Worm (Caenorhabditis elegans) whole organism, L2 larva: ENCODE results near the gene C06E2.5.

Experiments
- R02D3.7 ChIP-seq: fragments of 150-350 bp; optimal IDR thresholded peaks from 2 replicates; lab custom pipeline; 2014; ENCODE audit warnings: missing biosample characterization, missing genetic modification characterization
- fos-1 ChIP-seq: fragments of 150-350 bp; optimal IDR thresholded peaks from 2 replicates; lab custom pipeline; 2014; ENCODE audit warnings: missing biosample characterization, missing genetic modification characterization
- lin-39 ChIP-seq: fragments of 150-350 bp; optimal IDR thresholded peaks from 2 replicates; lab custom pipeline; 2014; ENCODE audit warnings: missing biosample characterization, missing genetic modification reagents, missing genetic modification characterization
- mbf-1 ChIP-seq: sonication (generic microtip); optimal IDR thresholded peaks from 2 replicates; lab custom pipeline; 2017; ENCODE audit warnings: missing biosample characterization, missing genetic modification characterization
- nhr-11 ChIP-seq: fragments of 150-350 bp; optimal IDR thresholded peaks from 2 replicates; lab custom pipeline; 2014; ENCODE audit warnings: missing biosample characterization, missing genetic modification characterization
- nhr-23 ChIP-seq: fragments of 150-350 bp; optimal IDR thresholded peaks from 2 replicates; lab custom pipeline; 2014; ENCODE audit warnings: missing biosample characterization, missing genetic modification reagents, missing genetic modification characterization
- nhr-237 ChIP-seq: fragments of 150-350 bp; optimal IDR thresholded peaks from 2 replicates; lab custom pipeline; 2014; ENCODE audit warnings: missing biosample characterization, missing genetic modification characterization
- snpc-4 ChIP-seq: fragments of 150-350 bp; optimal IDR thresholded peaks from 2 replicates; lab custom pipeline; 2014; ENCODE audit warnings: missing biosample characterization, missing genetic modification characterization
- unc-55 ChIP-seq: fragments of 150-350 bp; sonication (generic microtip); optimal IDR thresholded peaks from 3 replicates; lab custom pipeline; 2014; ENCODE audit warnings: missing biosample characterization, missing genetic modification reagents, missing genetic modification characterization
- zag-1 ChIP-seq: fragments of 150-350 bp; optimal IDR thresholded peaks from 2 replicates; lab custom pipeline; 2014; ENCODE audit warnings: missing biosample characterization, missing genetic modification characterization

DNA sequence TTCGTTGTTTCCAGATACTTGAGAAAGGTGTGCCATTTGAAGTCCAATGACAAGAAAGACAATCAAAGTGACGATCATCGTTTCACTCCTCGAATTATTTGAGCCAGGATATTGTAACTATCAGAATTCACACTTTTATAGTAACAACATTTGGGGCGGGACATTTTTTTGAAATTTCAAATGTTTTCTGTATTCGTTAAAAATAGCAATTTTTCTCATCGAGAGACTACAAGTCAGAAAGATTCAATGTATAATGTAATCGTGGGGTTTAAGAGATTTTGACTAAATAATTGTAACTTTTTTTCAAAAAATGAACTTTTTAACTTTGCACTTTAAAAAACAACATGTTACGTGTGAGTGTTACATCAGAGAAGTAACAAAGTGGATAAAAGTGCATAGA lies 8.8 kb upstream of the C06E2.5 start, which contains the start of gene ins-9:
- no peak for TF ChIP-seq mbf-1 (tag; lab: Kevin White, UChicago)
- TF ChIP-seq R02D3.7 (tag; lab: Kevin White, UChicago): no peak
- no peak for TF ChIP-seq unc-55
- no peak for TF ChIP-seq lin-39
- TF ChIP-seq snpc-4: no peak
- no peak for TF ChIP-seq nhr-11 (tag; lab: Kevin White, UChicago)
- no peak for TF ChIP-seq nhr-237 (tag; lab: Kevin White, UChicago)
- no peak for TF ChIP-seq fos-1
- no peak for TF ChIP-seq nhr-23 (tag; lab: Kevin White, UChicago)
- TF ChIP-seq zag-1 (tag; lab: Kevin White, UChicago): no peak
